Worm (Caenorhabditis elegans) whole organism, L4/young adult: ENCODE measurements around the gene F25E5.1.

Experiments used
- W03F9.2 ChIP-seq: fragments of 150-350 bp; optimal IDR thresholded peaks from 2 replicates; lab custom pipeline; 2014; ENCODE audit warnings: missing biosample characterization, missing genetic modification characterization
- dao-5 ChIP-seq: sonication (generic microtip); optimal IDR thresholded peaks from 2 replicates; lab custom pipeline; 2016; ENCODE audit warnings: missing genotype, missing genetic modification characterization, moderate library complexity, missing compliant biosample characterization
- him-1 ChIP-seq: sonication (generic microtip); optimal IDR thresholded peaks from 2 replicates; lab custom pipeline; 2016; ENCODE audit warnings: missing genotype, missing genetic modification reagents, missing genetic modification characterization, missing compliant biosample characterization

DNA sequence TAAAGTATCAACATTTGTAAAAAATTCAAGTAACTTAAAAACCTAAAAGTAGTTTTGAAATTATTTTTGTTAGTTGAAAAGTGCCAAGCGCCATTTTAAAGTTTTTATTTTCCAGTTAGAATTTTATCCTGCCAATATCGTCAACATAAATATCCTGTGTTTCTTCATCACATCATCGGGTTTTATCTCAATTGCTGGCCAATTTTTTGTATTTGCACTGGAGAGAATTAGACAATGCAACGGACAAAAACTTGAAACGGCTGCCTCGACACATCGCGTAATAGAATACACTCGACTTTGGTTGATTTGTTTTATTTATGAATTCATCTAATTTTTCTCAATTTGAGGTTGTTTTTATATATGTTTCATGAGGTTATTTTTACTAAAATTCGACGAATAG is 10.7 kb upstream of the F25E5.1 start, which contains the start of gene F25E5.2:
- TF ChIP-seq W03F9.2 (tag; lab: Kevin White, UChicago) (no peak), him-1 (tag; lab: Kevin White, UChicago) (no peak), dao-5 (tag; lab: Kevin White, UChicago) (no peak)
